Worm (Caenorhabditis elegans) whole organism, late embryonic: ENCODE measurements around the gene gcy-12.

Source experiments
- ceh-14 ChIP-seq: sonication (generic microtip); optimal IDR thresholded peaks from 2 replicates; lab custom pipeline; 2016; ENCODE audit warnings: missing genotype, missing genetic modification characterization, missing compliant biosample characterization
- elt-2 ChIP-seq: sonication (generic microtip); optimal IDR thresholded peaks from 2 replicates; lab custom pipeline; 2016; ENCODE audit warnings: missing genetic modification reagents, missing genetic modification characterization, missing compliant biosample characterization
- unc-55 ChIP-seq: sonication (generic microtip); optimal IDR thresholded peaks from 2 replicates; lab custom pipeline; 2017; ENCODE audit warnings: missing biosample characterization, missing genetic modification reagents, missing genetic modification characterization

- TF ChIP-seq ceh-14 (tag; lab: Kevin White, UChicago) (no peak), elt-2 (tag; lab: Kevin White, UChicago) (no peak), unc-55 (GFP tag; lab: Kevin White, UChicago) (no peak)
These were observed 30.7 kb upstream of the gcy-12 start for ce11 chrII:5281137-5281536.
